Fruit fly (Drosophila melanogaster) whole organism, embryonic: ENCODE results near the gene Jon25Bi.

Experiments
- ATbp ChIP-seq: fragments of 200-800 bp; sonication (Bioruptor generic); optimal IDR thresholded peaks from 2 replicates; lab custom pipeline; 2017; ENCODE audit warnings: missing biosample characterization, mild to moderate bottlenecking, missing genetic modification characterization, missing genetic modification reagents
- Abd-B ChIP-seq: fragments of 200-800 bp; sonication (Bioruptor generic); optimal IDR thresholded peaks from 2 replicates; lab custom pipeline; 2018; ENCODE audit warnings: missing biosample characterization, mild to moderate bottlenecking, missing genetic modification characterization, moderate library complexity
- Ada2b ChIP-seq: fragments of 200-800 bp; sonication (Bioruptor generic); IDR thresholded peaks from 2 replicates; pipeline ENCODE4 v1.3.6; 2022; ENCODE audit warnings: missing biosample characterization, missing genetic modification characterization
- CG1024 ChIP-seq: fragments of 200-800 bp; sonication (Bioruptor generic); IDR thresholded peaks from 2 replicates; pipeline ENCODE4 v1.3.6; 2022; ENCODE audit warnings: missing biosample characterization, missing genetic modification characterization
- CG11085 ChIP-seq: fragments of 200-800 bp; sonication (Bioruptor generic); IDR thresholded peaks from 2 replicates; pipeline ENCODE4 v1.3.6; 2022; ENCODE audit warnings: missing biosample characterization, missing genetic modification characterization
- CG11456 ChIP-seq: fragments of 200-800 bp; sonication (Bioruptor generic); IDR thresholded peaks from 3 replicates; pipeline ENCODE4 v1.3.6; 2022; ENCODE audit warnings: missing biosample characterization, missing genetic modification characterization
- CG12391 ChIP-seq: fragments of 200-800 bp; sonication (Bioruptor generic); optimal IDR thresholded peaks from 3 replicates; lab custom pipeline; 2018; ENCODE audit warnings: missing biosample characterization, mild to moderate bottlenecking, missing genetic modification characterization, moderate library complexity
- CG12659 ChIP-seq: fragments of 200-800 bp; sonication (Bioruptor generic); optimal IDR thresholded peaks from 3 replicates; lab custom pipeline; 2017; ENCODE audit warnings: mild to moderate bottlenecking, missing biosample characterization, missing genetic modification reagents, missing genetic modification characterization
- CG15696 ChIP-seq: fragments of 200-800 bp; sonication (Bioruptor generic); optimal IDR thresholded peaks from 2 replicates; lab custom pipeline; 2019; ENCODE audit warnings: missing biosample characterization, mild to moderate bottlenecking, missing genetic modification characterization, moderate library complexity
- CG16815 ChIP-seq: fragments of 200-800 bp; sonication (Bioruptor generic); optimal IDR thresholded peaks from 3 replicates; lab custom pipeline; 2017; ENCODE audit warnings: missing biosample characterization, mild to moderate bottlenecking, missing genetic modification characterization
- CG30020 ChIP-seq: fragments of 200-800 bp; optimal IDR thresholded peaks from 2 replicates; lab custom pipeline; 2019; ENCODE audit warnings: missing biosample characterization, mild to moderate bottlenecking, missing genetic modification characterization, moderate library complexity
- CG32772 ChIP-seq: fragments of 200-800 bp; sonication (Bioruptor generic); IDR thresholded peaks from 2 replicates; pipeline ENCODE4 v1.3.6; 2022; ENCODE audit warnings: missing biosample characterization, missing genetic modification characterization
- CG33557 ChIP-seq: fragments of 200-800 bp; sonication (Bioruptor generic); optimal IDR thresholded peaks from 2 replicates; lab custom pipeline; 2019; ENCODE audit warnings: missing biosample characterization, mild to moderate bottlenecking, missing genetic modification characterization, moderate library complexity
- CG4617 ChIP-seq: fragments of 200-800 bp; sonication (Bioruptor generic); optimal IDR thresholded peaks from 3 replicates; lab custom pipeline; 2016; ENCODE audit warnings: missing biosample characterization, missing genetic modification characterization, borderline replicate concordance
- CG5245 ChIP-seq: fragments of 200-800 bp; sonication (Bioruptor generic); optimal IDR thresholded peaks from 3 replicates; lab custom pipeline; 2016; ENCODE audit warnings: missing biosample characterization, missing genetic modification characterization
- CG5953 ChIP-seq: fragments of 200-800 bp; sonication (Bioruptor generic); IDR thresholded peaks from 2 replicates; pipeline ENCODE4 v1.3.6; 2022; ENCODE audit warnings: missing biosample characterization, missing genetic modification characterization
- CG6254 ChIP-seq: fragments of 200-800 bp; sonication (Bioruptor generic); optimal IDR thresholded peaks from 3 replicates; lab custom pipeline; 2017; ENCODE audit warnings: mild to moderate bottlenecking, missing biosample characterization, missing genetic modification reagents, missing genetic modification characterization
- CG7556 ChIP-seq: fragments of 200-800 bp; sonication (Bioruptor generic); optimal IDR thresholded peaks from 2 replicates; lab custom pipeline; 2017; ENCODE audit warnings: missing biosample characterization, mild to moderate bottlenecking, missing genetic modification characterization
- CG7745 ChIP-seq: fragments of 200-800 bp; sonication (Bioruptor generic); optimal IDR thresholded peaks from 2 replicates; lab custom pipeline; 2018; ENCODE audit warnings: missing biosample characterization, mild to moderate bottlenecking, missing genetic modification characterization, moderate library complexity
- CG7839 ChIP-seq: fragments of 200-800 bp; sonication (Bioruptor generic); optimal IDR thresholded peaks from 3 replicates; lab custom pipeline; 2018; ENCODE audit warnings: missing biosample characterization, mild to moderate bottlenecking, missing genetic modification characterization, moderate library complexity
- CG8924 ChIP-seq: fragments of 200-800 bp; optimal IDR thresholded peaks from 3 replicates; lab custom pipeline; 2019; ENCODE audit warnings: missing biosample characterization, mild to moderate bottlenecking, missing genetic modification characterization, moderate library complexity
- CG9817 ChIP-seq: fragments of 200-800 bp; sonication (Bioruptor generic); optimal IDR thresholded peaks from 2 replicates; lab custom pipeline; 2018; ENCODE audit warnings: missing biosample characterization, mild to moderate bottlenecking, missing genetic modification characterization, moderate library complexity
- CkIIα-i1 ChIP-seq: fragments of 200-800 bp; sonication (Bioruptor generic); IDR thresholded peaks from 2 replicates; pipeline ENCODE4 v1.3.6; 2022; ENCODE audit warnings: missing biosample characterization, missing genetic modification characterization
- Dbx ChIP-seq: fragments of 200-800 bp; sonication (Bioruptor generic); IDR thresholded peaks from 3 replicates; pipeline ENCODE4 v1.3.6; 2022; ENCODE audit warnings: missing biosample characterization, missing genetic modification characterization
- Doc3 ChIP-seq: fragments of 200-800 bp; sonication (Bioruptor generic); IDR thresholded peaks from 3 replicates; pipeline ENCODE4 v1.3.6; 2022; ENCODE audit warnings: missing biosample characterization, missing genetic modification characterization; ENCODE audit not compliant: partially characterized antibody
- Dref ChIP-seq: fragments of 200-800 bp; sonication (Bioruptor generic); IDR thresholded peaks from 2 replicates; pipeline ENCODE4 v1.3.6; 2022; ENCODE audit warnings: missing biosample characterization, missing genetic modification characterization
- ERR ChIP-seq: fragments of 200-800 bp; sonication (Bioruptor generic); optimal IDR thresholded peaks from 2 replicates; lab custom pipeline; 2016; ENCODE audit warnings: missing biosample characterization, missing genetic modification characterization
- Hand ChIP-seq: fragments of 200-800 bp; sonication (Bioruptor generic); optimal IDR thresholded peaks from 2 replicates; lab custom pipeline; 2017; ENCODE audit warnings: mild to moderate bottlenecking, missing biosample characterization, missing genetic modification reagents, missing genetic modification characterization
- Nf-YC ChIP-seq: fragments of 200-800 bp; optimal IDR thresholded peaks from 3 replicates; lab custom pipeline; 2019; ENCODE audit warnings: missing biosample characterization, mild to moderate bottlenecking, missing genetic modification characterization, moderate library complexity
- Rx ChIP-seq: fragments of 200-800 bp; sonication (Bioruptor generic); IDR thresholded peaks from 2 replicates; pipeline ENCODE4 v1.3.6; 2022; ENCODE audit warnings: missing biosample characterization, missing genetic modification characterization
- ab ChIP-seq: fragments of 200-800 bp; sonication (Bioruptor generic); optimal IDR thresholded peaks from 2 replicates; lab custom pipeline; 2016; ENCODE audit warnings: missing biosample characterization, missing genetic modification characterization
- amos ChIP-seq: fragments of 200-800 bp; sonication (Bioruptor generic); IDR thresholded peaks from 2 replicates; pipeline ENCODE4 v1.3.6; 2022; ENCODE audit warnings: missing biosample characterization, missing genetic modification characterization; ENCODE audit not compliant: partially characterized antibody
- az2 ChIP-seq: fragments of 200-800 bp; sonication (Bioruptor generic); optimal IDR thresholded peaks from 3 replicates; lab custom pipeline; 2016; ENCODE audit warnings: missing biosample characterization, missing genetic modification characterization
- bab2 ChIP-seq: fragments of 200-800 bp; sonication (Bioruptor generic); optimal IDR thresholded peaks from 2 replicates; lab custom pipeline; 2016; ENCODE audit warnings: missing biosample characterization, missing genetic modification characterization
- bigmax ChIP-seq: fragments of 200-800 bp; sonication (Bioruptor generic); optimal IDR thresholded peaks from 2 replicates; lab custom pipeline; 2018; ENCODE audit warnings: missing biosample characterization, mild to moderate bottlenecking, missing genetic modification characterization
- br ChIP-seq: fragments of >200 bp; optimal IDR thresholded peaks from 2 replicates; lab custom pipeline; 2017
- cato ChIP-seq: fragments of 200-800 bp; sonication (Bioruptor generic); optimal IDR thresholded peaks from 2 replicates; lab custom pipeline; 2016; ENCODE audit warnings: missing biosample characterization, missing genetic modification characterization, borderline replicate concordance
- cg ChIP-seq: fragments of 200-800 bp; sonication (Bioruptor generic); optimal IDR thresholded peaks from 3 replicates; lab custom pipeline; 2019; ENCODE audit warnings: missing biosample characterization, mild to moderate bottlenecking, missing genetic modification characterization, moderate library complexity
- crc ChIP-seq: fragments of 200-800 bp; sonication (Bioruptor generic); optimal IDR thresholded peaks from 2 replicates; lab custom pipeline; 2016; ENCODE audit warnings: missing biosample characterization, missing genetic modification characterization
- cwo ChIP-seq: fragments of 200-800 bp; sonication (Bioruptor generic); optimal IDR thresholded peaks from 3 replicates; lab custom pipeline; 2017; ENCODE audit warnings: missing biosample characterization, missing genetic modification characterization, mild to moderate bottlenecking, moderate library complexity, missing genetic modification reagents
- dmrt11E ChIP-seq: fragments of 200-800 bp; sonication (Bioruptor generic); optimal IDR thresholded peaks from 3 replicates; lab custom pipeline; 2018; ENCODE audit warnings: missing biosample characterization, mild to moderate bottlenecking, missing genetic modification characterization, moderate library complexity
- ems ChIP-seq: fragments of 200-800 bp; sonication (Bioruptor generic); optimal IDR thresholded peaks from 3 replicates; lab custom pipeline; 2016; ENCODE audit warnings: missing biosample characterization, missing genetic modification characterization
- fd102C ChIP-seq: fragments of 200-800 bp; sonication (Bioruptor generic); optimal IDR thresholded peaks from 2 replicates; lab custom pipeline; 2018; ENCODE audit warnings: missing biosample characterization, mild to moderate bottlenecking, missing genetic modification characterization, moderate library complexity
- ind ChIP-seq: fragments of 200-800 bp; sonication (Bioruptor generic); optimal IDR thresholded peaks from 3 replicates; lab custom pipeline; 2016; ENCODE audit warnings: missing biosample characterization, missing genetic modification characterization
- jumu ChIP-seq: fragments of 200-800 bp; sonication (Bioruptor generic); optimal IDR thresholded peaks from 3 replicates; lab custom pipeline; 2016; ENCODE audit warnings: missing biosample characterization, missing genetic modification characterization
- ken ChIP-seq: fragments of 200-800 bp; sonication (Bioruptor generic); IDR thresholded peaks from 3 replicates; pipeline ENCODE4 v1.3.6; 2022; ENCODE audit warnings: missing biosample characterization, missing genetic modification characterization
- peb ChIP-seq: fragments of 200-800 bp; sonication (Bioruptor generic); IDR thresholded peaks from 2 replicates; pipeline ENCODE4 v1.3.6; 2022; ENCODE audit warnings: missing biosample characterization, missing genetic modification characterization
- trh ChIP-seq: fragments of 200-800 bp; sonication (Bioruptor generic); optimal IDR thresholded peaks from 2 replicates; lab custom pipeline; 2016; ENCODE audit warnings: missing biosample characterization, missing genetic modification characterization
- unc-4 ChIP-seq: fragments of 200-800 bp; sonication (Bioruptor generic); IDR thresholded peaks from 2 replicates; pipeline ENCODE4 v1.3.6; 2022; ENCODE audit warnings: missing biosample characterization, missing genetic modification characterization; ENCODE audit not compliant: partially characterized antibody

Gene Jon25Bi

dm6 chr2L:5000287-5000871, 45.4 kb upstream of the Jon25Bi start (continued):
- TF ChIP-seq CG8924 (tag; lab: Kevin White, UChicago) (peak; percentile 93), CG32772 (peak; percentile 70), ken (GFP tag; lab: Robert Waterston, UW) (peak; percentile 51; the same call in 2 of the 3 replicates), CG11085 (GFP tag; lab: Robert Waterston, UW) (0 out of 2 replicates have a peak, but pooled peaks have one; percentile 20), Hand (GFP tag; lab: Kevin White, UChicago) (peak; percentile 74), CG5245 (peak; percentile 56), CG1024 (0 out of 2 replicates have a peak, but pooled peaks have one; percentile 22), cato (peak; percentile 21), ind (GFP tag; lab: Kevin White, UChicago) (peak; percentile 74), br (no peak), dmrt11E (tag; lab: Kevin White, UChicago) (peak; percentile 93), Ada2b (GFP tag; lab: Robert Waterston, UW) (peak; percentile 84), CG5953 (peak; percentile 53; the same call in 1 of the 2 replicates), CG12659 (peak; percentile 85), amos (GFP tag; lab: Robert Waterston, UW) (no peak), jumu (GFP tag; lab: Kevin White, UChicago) (peak; percentile 76), CG12391 (tag; lab: Kevin White, UChicago) (peak; percentile 89), Abd-B (GFP tag; lab: Kevin White, UChicago) (peak; percentile 68), cg (GFP tag; lab: Kevin White, UChicago) (peak; percentile 93), CG6254 (GFP tag; lab: Kevin White, UChicago) (peak; percentile 75), Dbx (peak; percentile 53), cwo (GFP tag; lab: Kevin White, UChicago) (peak; percentile 74), CG33557 (GFP tag; lab: Kevin White, UChicago) (peak; percentile 96), CG11456 (GFP tag; lab: Robert Waterston, UW) (0 out of 3 replicates have a peak, but pooled peaks have one; percentile 64), CG7839 (tag; lab: Kevin White, UChicago) (peak; percentile 88), bigmax (GFP tag; lab: Kevin White, UChicago) (no peak), unc-4 (GFP tag; lab: Robert Waterston, UW) (no peak), CG7556 (GFP tag; lab: Kevin White, UChicago) (peak; percentile 92), CG7745 (peak; percentile 30), peb (peak; percentile 78), az2 (GFP tag; lab: Kevin White, UChicago) (peak; percentile 77), CG16815 (GFP tag; lab: Kevin White, UChicago) (peak; percentile 90), crc (GFP tag; lab: Kevin White, UChicago) (peak; percentile 59), CG30020 (tag; lab: Kevin White, UChicago) (peak; percentile 60), Dref (GFP tag; lab: Robert Waterston, UW) (no peak), Nf-YC (tag; lab: Kevin White, UChicago) (peak; percentile 81), ERR (GFP tag; lab: Kevin White, UChicago) (peak; percentile 54), CkIIα-i1 (GFP tag; lab: Robert Waterston, UW) (no peak), ems (peak; percentile 59), CG15696 (tag; lab: Kevin White, UChicago) (peak; percentile 95), trh (GFP tag; lab: Kevin White, UChicago) (no peak), ATbp (GFP tag; lab: Kevin White, UChicago) (peak; percentile 77), fd102C (GFP tag; lab: Kevin White, UChicago) (peak; percentile 83), CG4617 (GFP tag; lab: Kevin White, UChicago) (peak; percentile 34), Doc3 (GFP tag; lab: Robert Waterston, UW) (no peak), ab (GFP tag; lab: Kevin White, UChicago) (peak; percentile 66), CG9817 (tag; lab: Kevin White, UChicago) (peak; percentile 72), bab2 (peak; percentile 48), Rx (GFP tag; lab: Robert Waterston, UW) (peak; percentile 70)
